Fruit fly (Drosophila melanogaster) whole organism, embryonic: ENCODE measurements around the gene Mtl.
A peak's percentile ranks its signal among the peaks of the same experiment; 100 is the strongest.

Experiments
- CG10462 ChIP-seq: fragments of 200-800 bp; sonication (Bioruptor generic); optimal IDR thresholded peaks from 2 replicates; lab custom pipeline; 2016; ENCODE audit warnings: missing biosample characterization, missing genetic modification characterization
- CG11723 ChIP-seq: fragments of 200-800 bp; sonication (Bioruptor generic); optimal IDR thresholded peaks from 2 replicates; lab custom pipeline; 2017; ENCODE audit warnings: missing biosample characterization, mild to moderate bottlenecking, missing genetic modification characterization
- CG12391 ChIP-seq: fragments of 200-800 bp; sonication (Bioruptor generic); optimal IDR thresholded peaks from 3 replicates; lab custom pipeline; 2018; ENCODE audit warnings: missing biosample characterization, mild to moderate bottlenecking, missing genetic modification characterization, moderate library complexity
- CG13894 ChIP-seq: fragments of 200-800 bp; sonication (Bioruptor generic); optimal IDR thresholded peaks from 3 replicates; lab custom pipeline; 2018; ENCODE audit warnings: missing biosample characterization, mild to moderate bottlenecking, missing genetic modification characterization, moderate library complexity
- CG14014 ChIP-seq: fragments of 200-800 bp; sonication (Bioruptor generic); IDR thresholded peaks from 2 replicates; pipeline ENCODE4 v1.3.6; 2022; ENCODE audit warnings: missing biosample characterization, missing genetic modification characterization
- CG14050 ChIP-seq: fragments of 200-800 bp; sonication (Bioruptor generic); IDR thresholded peaks from 3 replicates; pipeline ENCODE4 v1.3.6; 2022; ENCODE audit warnings: missing biosample characterization, missing genetic modification characterization
- CG15011 ChIP-seq: fragments of 200-800 bp; sonication (Bioruptor generic); optimal IDR thresholded peaks from 3 replicates; lab custom pipeline; 2018; ENCODE audit warnings: missing biosample characterization, mild to moderate bottlenecking, missing genetic modification characterization
- CG15269 ChIP-seq: fragments of 200-800 bp; sonication (Bioruptor generic); optimal IDR thresholded peaks from 2 replicates; lab custom pipeline; 2018; ENCODE audit warnings: missing biosample characterization, mild to moderate bottlenecking, missing genetic modification characterization, moderate library complexity
- CG15514 ChIP-seq: fragments of 200-800 bp; sonication (Bioruptor generic); optimal IDR thresholded peaks from 3 replicates; lab custom pipeline; 2017; ENCODE audit warnings: missing biosample characterization, missing genetic modification characterization, mild to moderate bottlenecking, moderate library complexity, missing genetic modification reagents
- CG18476 ChIP-seq: fragments of 200-800 bp; sonication (Bioruptor generic); optimal IDR thresholded peaks from 2 replicates; lab custom pipeline; 2016; ENCODE audit warnings: missing biosample characterization, mild to moderate bottlenecking, missing genetic modification characterization
- CG2678 ChIP-seq: fragments of 200-800 bp; sonication (Bioruptor generic); optimal IDR thresholded peaks from 3 replicates; lab custom pipeline; 2019; ENCODE audit warnings: missing biosample characterization, mild to moderate bottlenecking, missing genetic modification characterization, moderate library complexity
- CG31365 ChIP-seq: fragments of 200-800 bp; sonication (Bioruptor generic); optimal IDR thresholded peaks from 2 replicates; lab custom pipeline; 2018; ENCODE audit warnings: missing biosample characterization, mild to moderate bottlenecking, missing genetic modification characterization
- CG31441 ChIP-seq: fragments of 200-800 bp; sonication (Bioruptor generic); IDR thresholded peaks from 2 replicates; pipeline ENCODE4 v1.3.6; 2022; ENCODE audit warnings: missing biosample characterization, missing genetic modification characterization
- CG7786 ChIP-seq: fragments of 200-800 bp; sonication (Bioruptor generic); optimal IDR thresholded peaks from 2 replicates; lab custom pipeline; 2016; ENCODE audit warnings: missing biosample characterization, missing genetic modification characterization
- CG7839 ChIP-seq: fragments of 200-800 bp; sonication (Bioruptor generic); optimal IDR thresholded peaks from 3 replicates; lab custom pipeline; 2018; ENCODE audit warnings: missing biosample characterization, mild to moderate bottlenecking, missing genetic modification characterization, moderate library complexity
- CG7928 ChIP-seq: fragments of 200-800 bp; sonication (Bioruptor generic); optimal IDR thresholded peaks from 2 replicates; lab custom pipeline; 2017; ENCODE audit warnings: missing biosample characterization, mild to moderate bottlenecking, missing genetic modification characterization
- CG7987 ChIP-seq: fragments of 200-800 bp; sonication (Bioruptor generic); optimal IDR thresholded peaks from 2 replicates; lab custom pipeline; 2018; ENCODE audit warnings: missing biosample characterization, mild to moderate bottlenecking, missing genetic modification characterization, moderate library complexity
- CG8290 ChIP-seq, 3 experiments: fragments of 200-800 bp; sonication (Bioruptor generic); optimal IDR thresholded peaks; 2 replicates each; lab custom pipeline; 2016 to 2019; ENCODE audit warnings: missing biosample characterization in 3 of 3, missing genetic modification characterization in 3 of 3, mild to moderate bottlenecking in 2 of 3, moderate library complexity in 1 of 3
- D19A ChIP-seq: fragments of 200-800 bp; optimal IDR thresholded peaks from 3 replicates; lab custom pipeline; 2019; ENCODE audit warnings: missing biosample characterization, mild to moderate bottlenecking, missing genetic modification characterization, moderate library complexity
- Hr51 ChIP-seq, 2 experiments: fragments of 200-800 bp; sonication (Bioruptor generic); optimal IDR thresholded peaks; 2 replicates in 1 of 2; 3 replicates in 1 of 2; lab custom pipeline; 2016 to 2018; ENCODE audit warnings: missing biosample characterization in 2 of 2, missing genetic modification characterization in 2 of 2, mild to moderate bottlenecking in 1 of 2, moderate library complexity in 1 of 2
- Mes4 ChIP-seq: fragments of 200-800 bp; sonication (Bioruptor generic); optimal IDR thresholded peaks from 2 replicates; lab custom pipeline; 2016; ENCODE audit warnings: missing biosample characterization, missing genetic modification characterization
- Oaz ChIP-seq: fragments of 200-800 bp; sonication (Bioruptor generic); IDR thresholded peaks from 2 replicates; pipeline ENCODE4 v1.3.6; 2022; ENCODE audit warnings: missing biosample characterization, missing genetic modification characterization
- Side ChIP-seq: fragments of 200-800 bp; sonication (Bioruptor generic); optimal IDR thresholded peaks from 2 replicates; lab custom pipeline; 2016; ENCODE audit warnings: missing biosample characterization, missing genetic modification characterization
- Vsx1 ChIP-seq: fragments of 200-800 bp; sonication (Bioruptor generic); optimal IDR thresholded peaks from 2 replicates; lab custom pipeline; 2017; ENCODE audit warnings: missing biosample characterization, mild to moderate bottlenecking, missing genetic modification characterization, missing genetic modification reagents
- aop ChIP-seq: fragments of 200-800 bp; sonication (Bioruptor generic); IDR thresholded peaks from 2 replicates; pipeline ENCODE4 v1.3.6; 2022; ENCODE audit warnings: missing biosample characterization, missing genetic modification characterization
- ara ChIP-seq: fragments of 200-800 bp; sonication (Bioruptor generic); IDR thresholded peaks from 2 replicates; pipeline ENCODE4 v1.3.6; 2022; ENCODE audit warnings: missing biosample characterization, missing genetic modification characterization
- br ChIP-seq: fragments of >200 bp; optimal IDR thresholded peaks from 2 replicates; lab custom pipeline; 2017
- cato ChIP-seq: fragments of 200-800 bp; sonication (Bioruptor generic); optimal IDR thresholded peaks from 2 replicates; lab custom pipeline; 2016; ENCODE audit warnings: missing biosample characterization, missing genetic modification characterization, borderline replicate concordance
- caup ChIP-seq: fragments of 200-800 bp; sonication (Bioruptor generic); optimal IDR thresholded peaks from 3 replicates; lab custom pipeline; 2017; ENCODE audit warnings: missing biosample characterization, mild to moderate bottlenecking, missing genetic modification characterization, moderate library complexity; ENCODE audit not compliant: severe bottlenecking
- chinmo ChIP-seq: fragments of 200-800 bp; sonication (Bioruptor generic); IDR thresholded peaks from 4 replicates; pipeline ENCODE4 v1.3.6; 2022; ENCODE audit warnings: missing biosample characterization, missing genetic modification characterization; ENCODE audit not compliant: partially characterized antibody
- ci ChIP-seq: fragments of 200-800 bp; sonication (Bioruptor generic); IDR thresholded peaks from 3 replicates; pipeline ENCODE4 v1.3.6; 2022; ENCODE audit warnings: missing biosample characterization, missing genetic modification characterization
- croc ChIP-seq: fragments of 200-800 bp; sonication (Bioruptor generic); conservative IDR thresholded peaks from 3 replicates; pipeline ENCODE4 v1.3.6; 2022; ENCODE audit warnings: missing biosample characterization, missing genetic modification characterization
- crp ChIP-seq, 2 experiments: fragments of 200-800 bp; sonication (Bioruptor generic); optimal IDR thresholded peaks; 2 replicates in 1 of 2; 3 replicates in 1 of 2; lab custom pipeline; 2017; ENCODE audit warnings: missing biosample characterization in 2 of 2, missing genetic modification characterization in 2 of 2, mild to moderate bottlenecking in 1 of 2, moderate library complexity in 1 of 2
- dysf ChIP-seq: fragments of 200-800 bp; sonication (Bioruptor generic); IDR thresholded peaks from 3 replicates; pipeline ENCODE4 v1.3.6; 2022; ENCODE audit warnings: missing biosample characterization, missing genetic modification characterization
- fd96Cb ChIP-seq: fragments of 200-800 bp; sonication (Bioruptor generic); optimal IDR thresholded peaks from 2 replicates; lab custom pipeline; 2018; ENCODE audit warnings: missing biosample characterization, mild to moderate bottlenecking, missing genetic modification characterization, moderate library complexity
- h ChIP-seq: fragments of >200 bp; optimal IDR thresholded peaks from 2 replicates; lab custom pipeline; 2017
- jigr1 ChIP-seq: fragments of 200-800 bp; sonication (Bioruptor generic); IDR thresholded peaks from 3 replicates; pipeline ENCODE4 v1.3.6; 2022; ENCODE audit warnings: missing biosample characterization, missing genetic modification characterization
- lmd ChIP-seq: fragments of 200-800 bp; sonication (Bioruptor generic); IDR thresholded peaks from 2 replicates; pipeline ENCODE4 v1.3.6; 2022; ENCODE audit warnings: missing biosample characterization, missing genetic modification characterization
- onecut ChIP-seq: fragments of 200-800 bp; sonication (Bioruptor generic); IDR thresholded peaks from 2 replicates; pipeline ENCODE4 v1.3.6; 2022; ENCODE audit warnings: missing biosample characterization, missing genetic modification characterization
- pan ChIP-seq, 4 experiments: fragments of >200 bp in 3 of 4; fragments of 200-800 bp in 1 of 4; sonication (Bioruptor generic) in 1 of 4; optimal IDR thresholded peaks in 3 of 4; IDR thresholded peaks in 1 of 4; 2 replicates each; pipeline versions ENCODE4 v1.3.6 to Lab custom; 2017 to 2022; ENCODE audit warnings: missing biosample characterization in 2 of 4, missing genetic modification characterization in 2 of 4, mixed read lengths in 1 of 4
- peb ChIP-seq: fragments of 200-800 bp; sonication (Bioruptor generic); IDR thresholded peaks from 2 replicates; pipeline ENCODE4 v1.3.6; 2022; ENCODE audit warnings: missing biosample characterization, missing genetic modification characterization
- pzg ChIP-seq: fragments of 200-800 bp; sonication (Bioruptor generic); optimal IDR thresholded peaks from 3 replicates; lab custom pipeline; 2018; ENCODE audit warnings: missing biosample characterization, mild to moderate bottlenecking, missing genetic modification characterization, moderate library complexity
- row ChIP-seq: fragments of 200-800 bp; sonication (Bioruptor generic); IDR thresholded peaks from 3 replicates; pipeline ENCODE4 v1.3.6; 2022; ENCODE audit warnings: missing biosample characterization, missing genetic modification characterization
- sens ChIP-seq: fragments of 200-800 bp; sonication (Bioruptor generic); peaks from one replicate; lab custom pipeline; 2016; ENCODE audit warnings: missing biosample characterization, missing genetic modification characterization
- ssp ChIP-seq: fragments of 200-800 bp; sonication (Bioruptor generic); IDR thresholded peaks from 2 replicates; pipeline ENCODE4 v1.3.6; 2022; ENCODE audit warnings: missing biosample characterization, missing genetic modification characterization
- wek ChIP-seq: fragments of 200-800 bp; sonication (Bioruptor generic); optimal IDR thresholded peaks from 3 replicates; lab custom pipeline; 2018; ENCODE audit warnings: missing biosample characterization, mild to moderate bottlenecking, missing genetic modification characterization, moderate library complexity
- zfh1 ChIP-seq: fragments of 200-800 bp; sonication (Bioruptor generic); IDR thresholded peaks from 3 replicates; pipeline ENCODE4 v1.3.6; 2022; ENCODE audit warnings: missing biosample characterization, missing genetic modification characterization

Gene Mtl

dm6 chr3R:27609118-27610042 is 26.8 kb upstream of the Mtl start (continued):
- TF ChIP-seq CG14014 (GFP tag; lab: Robert Waterston, UW), result peak; percentile 20; the same call in 1 of the 2 replicates
- no peak for TF ChIP-seq CG15514
- 0 out of 3 replicates have a peak, but pooled peaks have one; percentile 19 for TF ChIP-seq dysf (GFP tag; lab: Robert Waterston, UW)
- TF ChIP-seq CG11723 (GFP tag; lab: Kevin White, UChicago), result no peak
- peak; percentile 4 for TF ChIP-seq CG7839 (tag; lab: Kevin White, UChicago)
- TF ChIP-seq row (GFP tag; lab: Robert Waterston, UW), result peak; percentile 42; the same call in 2 of the 3 replicates
- no peak for TF ChIP-seq br (lab: Kevin White, UChicago)
- TF ChIP-seq onecut (GFP tag; lab: Robert Waterston, UW), result peak; percentile 64
- TF ChIP-seq Hr51 (GFP tag; optimal IDR thresholded peaks at IDR 0.05; lab: Kevin White, UChicago), result peak in 1 of 2 experiments; percentile 32
- no peak for TF ChIP-seq CG7786
- peak; percentile 5 for TF ChIP-seq CG12391 (tag; lab: Kevin White, UChicago)
- no peak for TF ChIP-seq D19A (tag; lab: Kevin White, UChicago)
- no peak for TF ChIP-seq caup (GFP tag; lab: Kevin White, UChicago)
- peak; percentile 8 for TF ChIP-seq fd96Cb (tag; lab: Kevin White, UChicago)
- TF ChIP-seq sens (GFP tag; lab: Kevin White, UChicago), result peak; percentile 62
- no peak for TF ChIP-seq Oaz
- TF ChIP-seq CG2678, result peak; percentile 48
- TF ChIP-seq chinmo (GFP tag; lab: Robert Waterston, UW), result 0 out of 4 replicates have a peak, but pooled peaks have one; percentile 41
- TF ChIP-seq peb (GFP tag; lab: Robert Waterston, UW), result no peak
- no peak for TF ChIP-seq CG8290 (GFP tag; optimal IDR thresholded peaks at IDR 0.05; lab: Kevin White, UChicago)
- no peak for TF ChIP-seq CG8290 (tag; optimal IDR thresholded peaks at IDR 0.05; lab: Kevin White, UChicago)
- TF ChIP-seq CG13894 (tag; lab: Kevin White, UChicago), result peak; percentile 14
- TF ChIP-seq CG31441 (GFP tag; lab: Robert Waterston, UW), result no peak
- TF ChIP-seq CG7928 (GFP tag; lab: Kevin White, UChicago), result no peak
- TF ChIP-seq wek (GFP tag; lab: Kevin White, UChicago), result no peak
- TF ChIP-seq Side (GFP tag; lab: Kevin White, UChicago), result peak; percentile 11
- TF ChIP-seq CG10462 (GFP tag; lab: Kevin White, UChicago), result no peak
- peak; percentile 12 for TF ChIP-seq CG15269 (tag; lab: Kevin White, UChicago)
- peak; percentile 18; the same call in 1 of the 2 replicates for TF ChIP-seq lmd (GFP tag; lab: Robert Waterston, UW)
- TF ChIP-seq CG31365 (tag; lab: Kevin White, UChicago), result no peak
- TF ChIP-seq h (lab: Kevin White, UChicago), result no peak
- no peak for TF ChIP-seq Vsx1 (GFP tag; lab: Kevin White, UChicago)
- no peak for TF ChIP-seq CG15011 (GFP tag; lab: Kevin White, UChicago)
- TF ChIP-seq cato (GFP tag; lab: Kevin White, UChicago), result no peak
- no peak for TF ChIP-seq CG7987 (GFP tag; lab: Kevin White, UChicago)
- no peak for TF ChIP-seq CG14050 (GFP tag; lab: Robert Waterston, UW)
- TF ChIP-seq Mes4, result no peak
- TF ChIP-seq crp (GFP tag; optimal IDR thresholded peaks at IDR 0.05; lab: Kevin White, UChicago), result no peak
- no peak for TF ChIP-seq aop (GFP tag; lab: Robert Waterston, UW)
- TF ChIP-seq ci (GFP tag; lab: Robert Waterston, UW), result peak; percentile 56; the same call in 2 of the 3 replicates
- no peak for TF ChIP-seq jigr1 (GFP tag; lab: Robert Waterston, UW)
- TF ChIP-seq pzg, result no peak
- TF ChIP-seq pan (optimal IDR thresholded peaks at IDR 0.05; lab: Kevin White, UChicago), result no peak
- TF ChIP-seq pan (GFP tag; optimal IDR thresholded peaks at IDR 0.05 in 1 of 2, IDR thresholded peaks at IDR 0.05 in 1 of 2), result peak in 1 of 2 experiments; percentile 43
- no peak for TF ChIP-seq croc
- TF ChIP-seq zfh1, result no peak
- no peak for TF ChIP-seq ssp (GFP tag; lab: Robert Waterston, UW)
- TF ChIP-seq ara, result no peak
- no peak for TF ChIP-seq CG18476 (GFP tag; lab: Kevin White, UChicago)
